Worm (Caenorhabditis elegans) whole organism, L3 larva: ENCODE measurements around the gene C55A6.3.

Experiments
- ama-1 ChIP-seq: fragments of 150-350 bp; optimal IDR thresholded peaks from 2 replicates; lab custom pipeline; 2018
- daf-12 ChIP-seq: fragments of 150-350 bp; optimal IDR thresholded peaks from 2 replicates; lab custom pipeline; 2014; ENCODE audit warnings: missing biosample characterization, missing genetic modification reagents, missing genetic modification characterization
- elt-2 ChIP-seq: sonication (generic microtip); optimal IDR thresholded peaks from 2 replicates; lab custom pipeline; 2016; ENCODE audit warnings: missing genetic modification reagents, mild to moderate bottlenecking, missing genetic modification characterization, missing compliant biosample characterization
- eor-1 ChIP-seq, 2 experiments: fragments of 150-350 bp; optimal IDR thresholded peaks; 2 replicates each; lab custom pipeline; 2014 to 2018; ENCODE audit warnings: missing biosample characterization in 2 of 2, missing genetic modification characterization in 2 of 2
- lin-15B ChIP-seq: fragments of 150-350 bp; optimal IDR thresholded peaks from 2 replicates; lab custom pipeline; 2014; ENCODE audit warnings: missing biosample characterization, missing genetic modification characterization
- nhr-237 ChIP-seq: fragments of 150-350 bp; optimal IDR thresholded peaks from 2 replicates; lab custom pipeline; 2014; ENCODE audit warnings: missing biosample characterization, missing genetic modification characterization
- nhr-43 ChIP-seq: sonication (generic microtip); optimal IDR thresholded peaks from 2 replicates; lab custom pipeline; 2016; ENCODE audit warnings: mild to moderate bottlenecking, missing genetic modification characterization, missing compliant biosample characterization; ENCODE audit not compliant: poor library complexity, severe bottlenecking
- nhr-76 ChIP-seq: fragments of 150-350 bp; sonication (generic microtip); optimal IDR thresholded peaks from 5 replicates; lab custom pipeline; 2014; ENCODE audit warnings: missing biosample characterization, missing genetic modification characterization
- skn-1 ChIP-seq: fragments of 150-350 bp; optimal IDR thresholded peaks from 2 replicates; lab custom pipeline; 2014; ENCODE audit warnings: missing biosample characterization, missing genetic modification characterization
- zag-1 ChIP-seq: fragments of 150-350 bp; optimal IDR thresholded peaks from 2 replicates; lab custom pipeline; 2014; ENCODE audit warnings: missing biosample characterization, missing genetic modification characterization

- no peak for TF ChIP-seq eor-1 (tag; optimal IDR thresholded peaks at IDR 0.05; lab: Kevin White, UChicago)
- no peak for TF ChIP-seq daf-12
- TF ChIP-seq skn-1 (tag; lab: Kevin White, UChicago) = peak; percentile 73
- TF ChIP-seq zag-1 = no peak
- no peak for TF ChIP-seq lin-15B (tag; lab: Kevin White, UChicago)
- TF ChIP-seq nhr-76 (tag; lab: Kevin White, UChicago) = no peak
- peak; percentile 70 for TF ChIP-seq nhr-43 (tag; lab: Kevin White, UChicago)
- TF ChIP-seq elt-2 (tag; lab: Kevin White, UChicago) = peak; percentile 88
- no peak for TF ChIP-seq ama-1 (lab: Kevin White, UChicago)
- no peak for TF ChIP-seq nhr-237 (tag; lab: Kevin White, UChicago)
Observed at ce11 chrV:11531831-11532534, 18.7 kb upstream of the C55A6.3 start.
